Fruit fly (Drosophila melanogaster) whole organism, embryonic: Measurements from ENCODE around the gene GluProRS.

Source experiments
- Ada2b ChIP-seq: fragments of 200-800 bp; sonication (Bioruptor generic); IDR thresholded peaks from 2 replicates; pipeline ENCODE4 v1.3.6; 2022; ENCODE audit warnings: missing biosample characterization, missing genetic modification characterization
- Antp ChIP-seq: fragments of 200-800 bp; sonication (Bioruptor generic); optimal IDR thresholded peaks from 3 replicates; lab custom pipeline; 2016; ENCODE audit warnings: missing biosample characterization, missing genetic modification characterization
- CG10267 ChIP-seq: fragments of 200-800 bp; sonication (Bioruptor generic); optimal IDR thresholded peaks from 2 replicates; lab custom pipeline; 2018; ENCODE audit warnings: missing biosample characterization, mild to moderate bottlenecking, missing genetic modification characterization, moderate library complexity
- CG11093 ChIP-seq: fragments of 200-800 bp; sonication (Bioruptor generic); IDR thresholded peaks from 3 replicates; pipeline ENCODE4 v1.3.6; 2022; ENCODE audit warnings: missing biosample characterization, missing genetic modification characterization
- CG18476 ChIP-seq: fragments of 200-800 bp; sonication (Bioruptor generic); optimal IDR thresholded peaks from 2 replicates; lab custom pipeline; 2016; ENCODE audit warnings: missing biosample characterization, mild to moderate bottlenecking, missing genetic modification characterization
- CG2712 ChIP-seq: fragments of 200-800 bp; optimal IDR thresholded peaks from 3 replicates; lab custom pipeline; 2019; ENCODE audit warnings: missing biosample characterization, mild to moderate bottlenecking, missing genetic modification characterization, moderate library complexity
- CG3281 ChIP-seq: fragments of 200-800 bp; sonication (Bioruptor generic); optimal IDR thresholded peaks from 3 replicates; lab custom pipeline; 2017; ENCODE audit warnings: missing biosample characterization, mild to moderate bottlenecking, missing genetic modification characterization
- CG5180 ChIP-seq: fragments of 200-800 bp; sonication (Bioruptor generic); optimal IDR thresholded peaks from 3 replicates; lab custom pipeline; 2017; ENCODE audit warnings: missing biosample characterization, missing genetic modification characterization, mild to moderate bottlenecking, moderate library complexity, missing genetic modification reagents
- CG6689 ChIP-seq: fragments of 200-800 bp; sonication (Bioruptor generic); IDR thresholded peaks from 2 replicates; pipeline ENCODE4 v1.3.6; 2022; ENCODE audit warnings: missing biosample characterization, missing genetic modification characterization
- CG7372 ChIP-seq: fragments of 200-800 bp; sonication (Bioruptor generic); IDR thresholded peaks from 2 replicates; pipeline ENCODE4 v1.3.6; 2022; ENCODE audit warnings: missing biosample characterization, missing genetic modification characterization
- CG8478 ChIP-seq: fragments of >200 bp; optimal IDR thresholded peaks from 2 replicates; lab custom pipeline; 2018
- CHES-1-like ChIP-seq: fragments of 200-800 bp; sonication (Bioruptor generic); optimal IDR thresholded peaks from 2 replicates; lab custom pipeline; 2016; ENCODE audit warnings: missing biosample characterization, missing genetic modification characterization
- Camta ChIP-seq: fragments of 200-800 bp; sonication (Bioruptor generic); optimal IDR thresholded peaks from 2 replicates; lab custom pipeline; 2016; ENCODE audit warnings: missing biosample characterization, missing genetic modification characterization
- Drgx ChIP-seq: fragments of 200-800 bp; sonication (Bioruptor generic); IDR thresholded peaks from 2 replicates; pipeline ENCODE4 v1.3.6; 2022; ENCODE audit warnings: missing biosample characterization, missing genetic modification characterization
- H2.0 ChIP-seq: fragments of 200-800 bp; sonication (Bioruptor generic); IDR thresholded peaks from 2 replicates; pipeline ENCODE4 v1.3.6; 2022; ENCODE audit warnings: missing biosample characterization, missing genetic modification characterization
- Hand ChIP-seq: fragments of 200-800 bp; sonication (Bioruptor generic); optimal IDR thresholded peaks from 2 replicates; lab custom pipeline; 2017; ENCODE audit warnings: mild to moderate bottlenecking, missing biosample characterization, missing genetic modification reagents, missing genetic modification characterization
- Hr39 ChIP-seq: fragments of >200 bp; optimal IDR thresholded peaks from 2 replicates; lab custom pipeline; 2017
- Mes4 ChIP-seq: fragments of 200-800 bp; sonication (Bioruptor generic); optimal IDR thresholded peaks from 2 replicates; lab custom pipeline; 2016; ENCODE audit warnings: missing biosample characterization, missing genetic modification characterization
- Myb ChIP-seq: fragments of 200-800 bp; sonication (Bioruptor generic); optimal IDR thresholded peaks from 2 replicates; lab custom pipeline; 2016; ENCODE audit warnings: missing biosample characterization, missing genetic modification characterization
- Oaz ChIP-seq: fragments of 200-800 bp; sonication (Bioruptor generic); IDR thresholded peaks from 2 replicates; pipeline ENCODE4 v1.3.6; 2022; ENCODE audit warnings: missing biosample characterization, missing genetic modification characterization
- Opbp ChIP-seq: fragments of 200-800 bp; sonication (Bioruptor generic); IDR thresholded peaks from 3 replicates; pipeline ENCODE4 v1.3.6; 2022; ENCODE audit warnings: missing biosample characterization, missing genetic modification characterization; ENCODE audit not compliant: partially characterized antibody
- Rx ChIP-seq: fragments of 200-800 bp; sonication (Bioruptor generic); IDR thresholded peaks from 2 replicates; pipeline ENCODE4 v1.3.6; 2022; ENCODE audit warnings: missing biosample characterization, missing genetic modification characterization
- Sry-β ChIP-seq: fragments of 200-800 bp; sonication (Bioruptor generic); optimal IDR thresholded peaks from 2 replicates; lab custom pipeline; 2018; ENCODE audit warnings: missing biosample characterization, mild to moderate bottlenecking, missing genetic modification characterization, moderate library complexity
- Sry-δ ChIP-seq: fragments of 200-800 bp; sonication (Bioruptor generic); optimal IDR thresholded peaks from 2 replicates; lab custom pipeline; 2016; ENCODE audit warnings: missing biosample characterization, missing genetic modification characterization
- abd-A ChIP-seq: fragments of 200-800 bp; sonication (Bioruptor generic); optimal IDR thresholded peaks from 3 replicates; lab custom pipeline; 2019; ENCODE audit warnings: missing biosample characterization, mild to moderate bottlenecking, missing genetic modification characterization, moderate library complexity
- crol ChIP-seq: fragments of 200-800 bp; sonication (Bioruptor generic); IDR thresholded peaks from 2 replicates; pipeline ENCODE4 v1.3.6; 2022; ENCODE audit warnings: missing biosample characterization, missing genetic modification characterization
- dpn ChIP-seq, 2 experiments: fragments of 200-800 bp; sonication (Bioruptor generic); optimal IDR thresholded peaks; 3 replicates each; lab custom pipeline; 2016; ENCODE audit warnings: missing biosample characterization in 2 of 2, missing genetic modification characterization in 2 of 2
- en ChIP-seq: fragments of 200-800 bp; sonication (Bioruptor generic); optimal IDR thresholded peaks from 2 replicates; lab custom pipeline; 2016; ENCODE audit warnings: missing biosample characterization, missing genetic modification characterization
- exex ChIP-seq: fragments of 200-800 bp; sonication (Bioruptor generic); optimal IDR thresholded peaks from 4 replicates; lab custom pipeline; 2018; ENCODE audit warnings: missing biosample characterization, mild to moderate bottlenecking, missing genetic modification characterization, moderate library complexity
- gsb-n ChIP-seq: fragments of 200-800 bp; sonication (Bioruptor generic); optimal IDR thresholded peaks from 3 replicates; lab custom pipeline; 2018; ENCODE audit warnings: missing biosample characterization, mild to moderate bottlenecking, missing genetic modification characterization
- klu ChIP-seq: fragments of 200-800 bp; sonication (Bioruptor generic); IDR thresholded peaks from 2 replicates; pipeline ENCODE4 v1.3.6; 2022; ENCODE audit warnings: missing biosample characterization, missing genetic modification characterization
- lbe ChIP-seq: fragments of 200-800 bp; sonication (Bioruptor generic); optimal IDR thresholded peaks from 2 replicates; lab custom pipeline; 2016; ENCODE audit warnings: missing biosample characterization, mild to moderate bottlenecking, missing genetic modification characterization
- otp ChIP-seq: fragments of 200-800 bp; sonication (Bioruptor generic); IDR thresholded peaks from 3 replicates; pipeline ENCODE4, ENCODE4 v1.3.6; 2022; ENCODE audit warnings: missing biosample characterization, missing genetic modification characterization
- pb ChIP-seq: fragments of 200-800 bp; sonication (Bioruptor generic); optimal IDR thresholded peaks from 3 replicates; lab custom pipeline; 2016; ENCODE audit warnings: missing biosample characterization, missing genetic modification characterization
- prd ChIP-seq, 3 experiments: fragments of >200 bp in 2 of 3; fragments of 200-800 bp in 1 of 3; sonication (Bioruptor generic) in 1 of 3; optimal IDR thresholded peaks in 2 of 3; IDR thresholded peaks in 1 of 3; 2 replicates in 2 of 3; 3 replicates in 1 of 3; pipeline versions ENCODE4 v1.3.6 to Lab custom; 2017 to 2022; ENCODE audit warnings: missing biosample characterization in 1 of 3, missing genetic modification characterization in 1 of 3
- seq ChIP-seq: fragments of 200-800 bp; sonication (Bioruptor generic); IDR thresholded peaks from 2 replicates; pipeline ENCODE4 v1.3.6; 2022; ENCODE audit warnings: missing biosample characterization, missing genetic modification characterization
- slp2 ChIP-seq: fragments of 200-800 bp; sonication (Bioruptor generic); optimal IDR thresholded peaks from 2 replicates; lab custom pipeline; 2016; ENCODE audit warnings: missing biosample characterization, missing genetic modification characterization
- sob ChIP-seq: fragments of 200-800 bp; sonication (Bioruptor generic); IDR thresholded peaks from 2 replicates; pipeline ENCODE4 v1.3.6; 2022; ENCODE audit warnings: missing biosample characterization, missing genetic modification characterization
- sqz ChIP-seq: fragments of 200-800 bp; sonication (Bioruptor generic); optimal IDR thresholded peaks from 3 replicates; lab custom pipeline; 2018; ENCODE audit warnings: missing biosample characterization, mild to moderate bottlenecking, missing genetic modification characterization
- tll ChIP-seq, 2 experiments: fragments of 200-800 bp in 1 of 2; fragments of >200 bp in 1 of 2; sonication (Bioruptor generic) in 1 of 2; optimal IDR thresholded peaks; 2 replicates each; lab custom pipeline; 2017 to 2019; ENCODE audit warnings: missing biosample characterization in 2 of 2, missing genetic modification characterization in 2 of 2, mild to moderate bottlenecking in 1 of 2, moderate library complexity in 1 of 2
- ttk ChIP-seq: fragments of 200-800 bp; sonication (Bioruptor generic); IDR thresholded peaks from 2 replicates; pipeline ENCODE4 v2.1.2; 2022; ENCODE audit warnings: missing biosample characterization, missing genetic modification characterization
- twi ChIP-seq: fragments of 200-800 bp; optimal IDR thresholded peaks from 2 replicates; lab custom pipeline; 2019; ENCODE audit warnings: missing biosample characterization, mild to moderate bottlenecking, missing genetic modification characterization, moderate library complexity
- usp ChIP-seq: fragments of >200 bp; optimal IDR thresholded peaks from 2 replicates; lab custom pipeline; 2017; ENCODE audit warnings: missing biosample characterization, missing genetic modification characterization
- vvl ChIP-seq: fragments of 200-800 bp; sonication (Bioruptor generic); IDR thresholded peaks from 2 replicates; pipeline ENCODE4 v1.3.6; 2022; ENCODE audit warnings: missing biosample characterization, missing genetic modification characterization
- wdn ChIP-seq: fragments of 200-800 bp; sonication (Bioruptor generic); IDR thresholded peaks from 2 replicates; pipeline ENCODE4 v1.3.6; 2022; ENCODE audit warnings: missing biosample characterization, missing genetic modification characterization
- zfh2 ChIP-seq: fragments of 200-800 bp; sonication (Bioruptor generic); optimal IDR thresholded peaks from 2 replicates; lab custom pipeline; 2016; ENCODE audit warnings: missing biosample characterization, missing genetic modification characterization

GluProRS gene

DNA sequence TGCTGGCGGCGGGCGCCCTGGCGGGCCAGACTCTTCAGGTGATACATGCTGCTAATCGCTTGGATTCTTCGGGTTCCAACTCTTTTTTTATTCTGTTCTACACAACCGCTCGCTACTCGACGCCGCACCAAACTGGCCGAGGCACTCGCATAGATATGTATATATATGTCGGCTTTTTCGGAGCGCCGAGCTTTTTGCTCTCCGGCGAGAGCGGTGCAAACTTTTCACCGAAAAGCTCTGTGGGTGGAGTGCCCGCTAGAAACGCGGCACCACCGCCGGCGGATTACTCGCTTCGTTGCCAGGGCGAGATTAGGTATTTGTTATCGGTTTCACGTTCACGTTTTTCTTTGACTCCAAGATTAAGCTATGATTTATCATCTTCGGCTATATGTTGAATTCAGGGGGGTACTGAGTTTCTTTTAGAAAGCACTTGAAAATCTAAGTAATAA is 15.2 kb downstream of the GluProRS start, which contains the start of gene Gdh (continued):
- TF ChIP-seq Mes4 (GFP tag; lab: Kevin White, UChicago) = no peak

DNA sequence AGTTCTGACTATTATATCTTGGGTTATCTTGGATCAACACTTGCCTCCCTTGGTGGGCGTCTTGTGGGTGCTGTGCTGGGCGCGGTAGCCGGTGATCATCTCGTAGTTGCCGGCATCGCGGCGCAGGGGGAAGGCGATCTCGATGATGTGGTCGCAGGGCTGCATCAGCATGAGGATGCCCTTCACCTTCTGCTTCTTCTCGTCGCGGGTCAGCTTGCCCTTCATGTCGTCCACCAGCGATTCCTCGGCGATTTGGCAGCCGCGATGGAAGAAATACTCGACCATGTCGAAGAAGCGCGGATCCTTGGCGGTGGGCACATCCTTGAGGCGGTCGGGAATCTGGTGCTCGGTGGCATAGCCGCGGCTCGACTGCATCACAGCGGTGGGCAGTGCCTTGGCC is 15.6 kb downstream of the GluProRS start:
- TF ChIP-seq CHES-1-like (GFP tag; lab: Kevin White, UChicago) (peak; percentile 10), pb (GFP tag; lab: Kevin White, UChicago) (peak; percentile 61), dpn (GFP tag; optimal IDR thresholded peaks at IDR 0.05; lab: Kevin White, UChicago) (no peak), prd (optimal IDR thresholded peaks at IDR 0.05; lab: Kevin White, UChicago) (no peak), prd (GFP tag; IDR thresholded peaks at IDR 0.05; lab: Robert Waterston, UW) (0 out of 3 replicates have a peak, but pooled peaks have one; percentile 13), Opbp (no peak), CG11093 (0 out of 3 replicates have a peak, but pooled peaks have one; percentile 23), Camta (GFP tag; lab: Kevin White, UChicago) (peak; percentile 26), CG8478 (lab: Kevin White, UChicago) (peak; percentile 13), lbe (GFP tag; lab: Kevin White, UChicago) (no peak), Antp (GFP tag; lab: Kevin White, UChicago) (peak; percentile 27)
- TF ChIP-seq, all 482 proteins: peak for 7

DNA sequence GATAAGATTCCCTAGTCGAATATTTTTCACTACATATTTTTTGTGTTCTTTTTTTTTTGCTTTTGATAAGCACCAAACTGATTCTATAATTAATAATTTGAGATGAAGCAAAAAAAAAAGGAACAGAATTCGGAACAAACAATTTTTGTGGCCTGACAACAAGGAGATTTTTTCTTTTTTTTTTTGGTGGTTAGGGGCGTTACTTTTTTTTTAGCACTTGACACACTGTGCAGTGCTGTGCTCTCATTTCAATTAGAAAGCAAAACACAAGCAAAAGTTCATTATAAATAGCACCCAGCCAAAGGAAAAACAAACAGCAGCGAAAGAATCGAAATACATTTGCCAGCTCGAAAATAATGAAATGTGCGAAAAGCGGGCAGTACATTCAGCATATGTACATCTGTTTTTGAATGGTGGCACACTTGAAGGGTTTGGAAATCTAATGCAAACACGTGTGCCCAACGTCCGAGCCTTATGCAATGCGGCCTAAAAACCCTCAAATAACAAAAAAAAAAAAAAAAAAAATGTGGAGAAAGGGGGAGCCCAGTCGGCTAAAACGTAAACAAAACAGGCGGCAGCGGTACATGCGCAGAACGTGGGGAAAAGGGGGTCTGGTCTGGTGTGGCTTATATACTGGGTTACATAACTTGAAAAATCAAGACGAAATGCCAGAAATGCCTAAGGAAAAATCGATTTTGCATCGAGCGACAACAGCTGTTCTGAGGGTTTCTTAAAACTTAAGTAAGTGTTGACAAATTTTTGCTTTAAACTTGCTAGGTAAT is 16.4 kb downstream of the GluProRS start:
- TF ChIP-seq CG18476 (GFP tag; lab: Kevin White, UChicago) (peak; percentile 3), tll (GFP tag; optimal IDR thresholded peaks at IDR 0.05; lab: Kevin White, UChicago) (no peak), CG10267 (tag; lab: Kevin White, UChicago) (no peak), Rx (GFP tag; lab: Robert Waterston, UW) (peak; percentile 25; the same call in 1 of the 2 replicates), CG3281 (peak; percentile 46), CG7372 (no peak), exex (peak; percentile 7), CG2712 (tag; lab: Kevin White, UChicago) (peak; percentile 18), klu (GFP tag; lab: Robert Waterston, UW) (no peak), Hr39 (lab: Kevin White, UChicago) (no peak), slp2 (peak; percentile 5), usp (GFP tag; lab: Kevin White, UChicago) (no peak), wdn (peak; percentile 71), Sry-δ (GFP tag; lab: Kevin White, UChicago) (peak; percentile 4), en (GFP tag; lab: Kevin White, UChicago) (no peak), abd-A (tag; lab: Kevin White, UChicago) (no peak), vvl (GFP tag; lab: Robert Waterston, UW) (peak; percentile 64), gsb-n (no peak), sqz (GFP tag; lab: Kevin White, UChicago) (peak; percentile 44), H2.0 (GFP tag; lab: Robert Waterston, UW) (0 out of 2 replicates have a peak, but pooled peaks have one; percentile 9), zfh2 (GFP tag; lab: Kevin White, UChicago) (peak; percentile 20), Myb (GFP tag; lab: Kevin White, UChicago) (peak; percentile 23), Oaz (GFP tag; lab: Robert Waterston, UW) (0 out of 2 replicates have a peak, but pooled peaks have one; percentile 43), Drgx (peak; percentile 58), ttk (GFP tag; lab: Robert Waterston, UW) (peak; percentile 40; the same call in 1 of the 2 replicates), sob (GFP tag; lab: Robert Waterston, UW) (peak; percentile 54; the same call in 1 of the 2 replicates), Sry-β (GFP tag; lab: Kevin White, UChicago) (no peak), CG6689 (GFP tag; lab: Robert Waterston, UW) (peak; percentile 66), Hand (GFP tag; lab: Kevin White, UChicago) (peak; percentile 28), crol (GFP tag; lab: Robert Waterston, UW) (0 out of 2 replicates have a peak, but pooled peaks have one; percentile 14), twi (tag; lab: Kevin White, UChicago) (peak; percentile 31), seq (GFP tag; lab: Robert Waterston, UW) (peak; percentile 29; the same call in 1 of the 2 replicates), otp (GFP tag; lab: Robert Waterston, UW) (0 out of 3 replicates have a peak, but pooled peaks have one; percentile 53), CG5180 (no peak), Ada2b (peak; percentile 67)
